Worm (Caenorhabditis elegans): Measurements from ENCODE around the gene C17H12.10.

Gene C17H12.10

ce11 chrIV:6785873-6786272 lies 20.7 kb upstream of the C17H12.10 start (continued):
- TF ChIP-seq ZK185.1 (tag; optimal IDR thresholded peaks at IDR 0.05; ENCODE audit: poor library complexity, severe bottlenecking) (peak; percentile 21), tlf-1 (GFP tag; optimal IDR thresholded peaks at IDR 0.05) (no peak), B0019.2 (GFP tag; conservative IDR thresholded peaks at IDR 0.05) (no peak), akir-1 (GFP tag; optimal IDR thresholded peaks at IDR 0.05) (no peak), pha-4 (tag; optimal IDR thresholded peaks at IDR 0.05) (peak; percentile 38), Y53G8AR.9 (GFP tag; conservative IDR thresholded peaks at IDR 0.05) (0 out of 2 replicates have a peak, but pooled peaks have one; percentile 40), mxl-1 (tag; optimal IDR thresholded peaks at IDR 0.05) (no peak), Y95B8A.8 (GFP tag; IDR thresholded peaks at IDR 0.05) (no peak), ceh-40 (GFP tag; IDR thresholded peaks at IDR 0.05) (no peak), attf-6 (GFP tag; IDR thresholded peaks at IDR 0.05) (no peak), ceh-27 (GFP tag; optimal IDR thresholded peaks at IDR 0.05) (peak; percentile 15), K12H6.12 (tag; optimal IDR thresholded peaks at IDR 0.05) (peak; percentile 57), mes-4 (tag; optimal IDR thresholded peaks at IDR 0.05) (no peak), bed-2 (GFP tag; IDR thresholded peaks at IDR 0.05) (no peak), madf-10 (tag; optimal IDR thresholded peaks at IDR 0.05) (peak; percentile 17), F52B5.7 (tag; optimal IDR thresholded peaks at IDR 0.05) (no peak), hlh-26 (GFP tag; conservative IDR thresholded peaks at IDR 0.05) (no peak), ccch-3 (GFP tag; optimal IDR thresholded peaks at IDR 0.05) (no peak), F57A8.1 (GFP tag; optimal IDR thresholded peaks at IDR 0.05) (no peak), lsy-27 (tag; optimal IDR thresholded peaks at IDR 0.05; ENCODE audit: borderline replicate concordance, insufficient read depth) (no peak), nhr-80 (tag; optimal IDR thresholded peaks at IDR 0.05) (peak; percentile 46), dpl-1 (GFP tag; optimal IDR thresholded peaks at IDR 0.05) (no peak), C06A6.2 (GFP tag; conservative IDR thresholded peaks at IDR 0.05) (no peak), nhr-27 (tag; optimal IDR thresholded peaks at IDR 0.05) (no peak), snpc-1.3 (tag; optimal IDR thresholded peaks at IDR 0.05; ENCODE audit: insufficient read depth) (no peak), F23B12.7 (tag; optimal IDR thresholded peaks at IDR 0.05; ENCODE audit: insufficient read depth) (no peak), cebp-2 (GFP tag; IDR thresholded peaks at IDR 0.05) (0 out of 2 replicates have a peak, but pooled peaks have one; percentile 57), cebp-1 (GFP tag; IDR thresholded peaks at IDR 0.05) (peak; percentile 98), cebp-1 (tag; optimal IDR thresholded peaks at IDR 0.05) (peak; percentile 99), nfya-2 (GFP tag; IDR thresholded peaks at IDR 0.05) (no peak), chd-7 (tag; optimal IDR thresholded peaks at IDR 0.05) (peak; percentile 38), die-1 (tag; optimal IDR thresholded peaks at IDR 0.05) (no peak), egrh-3 (GFP tag; IDR thresholded peaks at IDR 0.05) (no peak), hrde-1 (tag; optimal IDR thresholded peaks at IDR 0.05; ENCODE audit: borderline replicate concordance) (no peak), hmg-1.2 (GFP tag; IDR thresholded peaks at IDR 0.05) (peak; percentile 96), sdz-38 (tag; optimal IDR thresholded peaks at IDR 0.05) (no peak), madf-8 (GFP tag; conservative IDR thresholded peaks at IDR 0.05) (no peak), F37B4.10 (GFP tag; IDR thresholded peaks at IDR 0.05) (no peak), lir-1 (GFP tag; conservative IDR thresholded peaks at IDR 0.05) (no peak), ztf-26 (tag; optimal IDR thresholded peaks at IDR 0.05) (no peak), T07F8.4 (tag; optimal IDR thresholded peaks at IDR 0.05) (no peak), ceh-79 (tag; optimal IDR thresholded peaks at IDR 0.05) (no peak), snpc-3.4 (tag; optimal IDR thresholded peaks at IDR 0.05) (no peak), Y53F4B.3 (GFP tag; IDR thresholded peaks at IDR 0.05) (no peak), hmg-20 (GFP tag; IDR thresholded peaks at IDR 0.05) (no peak), nhr-179 (tag; optimal IDR thresholded peaks at IDR 0.05) (no peak), D2030.7 (GFP tag; IDR thresholded peaks at IDR 0.05) (no peak), ztf-6 (GFP tag; IDR thresholded peaks at IDR 0.05) (no peak), F55B11.4 (tag; optimal IDR thresholded peaks at IDR 0.05; ENCODE audit: borderline replicate concordance, insufficient read depth) (no peak)
